Fruit fly (Drosophila melanogaster) whole organism: Measurements from ENCODE around the gene dbf.

ENCODE experiments used
- CG8478 ChIP-seq: fragments of >200 bp; optimal IDR thresholded peaks from 2 replicates; lab custom pipeline; 2018; ENCODE audit warnings: inconsistent platforms
- Dll ChIP-seq: fragments of >200 bp; optimal IDR thresholded peaks from 2 replicates; lab custom pipeline; 2017
- EcR ChIP-seq, 2 experiments: fragments of >200 bp; optimal IDR thresholded peaks; 2 replicates each; lab custom pipeline; 2017; ENCODE audit warnings: missing biosample characterization in 2 of 2, missing genetic modification characterization in 2 of 2, missing genetic modification reagents in 2 of 2
- pan ChIP-seq: fragments of >200 bp; optimal IDR thresholded peaks from 2 replicates; lab custom pipeline; 2017
- psq ChIP-seq: fragments of >200 bp; optimal IDR thresholded peaks from 2 replicates; lab custom pipeline; 2017
- usp ChIP-seq: fragments of >200 bp; optimal IDR thresholded peaks from 2 replicates; lab custom pipeline; 2017; ENCODE audit warnings: missing biosample characterization, missing genetic modification characterization, mixed read lengths

- TF ChIP-seq pan (lab: Kevin White, UChicago) (no peak), psq (lab: Kevin White, UChicago) (no peak), Dll (lab: Kevin White, UChicago) (no peak), EcR (GFP tag; optimal IDR thresholded peaks at IDR 0.05; lab: Kevin White, UChicago) (no peak), CG8478 (no peak), usp (GFP tag; lab: Kevin White, UChicago) (no peak)
These were observed 32.9 kb downstream of the dbf start, which contains the start of gene CG7299 for dm6 chr2L:10684309-10684708.
